Fruit fly (Drosophila melanogaster): ENCODE results near the gene CG14143.

CG14143 gene

DNA sequence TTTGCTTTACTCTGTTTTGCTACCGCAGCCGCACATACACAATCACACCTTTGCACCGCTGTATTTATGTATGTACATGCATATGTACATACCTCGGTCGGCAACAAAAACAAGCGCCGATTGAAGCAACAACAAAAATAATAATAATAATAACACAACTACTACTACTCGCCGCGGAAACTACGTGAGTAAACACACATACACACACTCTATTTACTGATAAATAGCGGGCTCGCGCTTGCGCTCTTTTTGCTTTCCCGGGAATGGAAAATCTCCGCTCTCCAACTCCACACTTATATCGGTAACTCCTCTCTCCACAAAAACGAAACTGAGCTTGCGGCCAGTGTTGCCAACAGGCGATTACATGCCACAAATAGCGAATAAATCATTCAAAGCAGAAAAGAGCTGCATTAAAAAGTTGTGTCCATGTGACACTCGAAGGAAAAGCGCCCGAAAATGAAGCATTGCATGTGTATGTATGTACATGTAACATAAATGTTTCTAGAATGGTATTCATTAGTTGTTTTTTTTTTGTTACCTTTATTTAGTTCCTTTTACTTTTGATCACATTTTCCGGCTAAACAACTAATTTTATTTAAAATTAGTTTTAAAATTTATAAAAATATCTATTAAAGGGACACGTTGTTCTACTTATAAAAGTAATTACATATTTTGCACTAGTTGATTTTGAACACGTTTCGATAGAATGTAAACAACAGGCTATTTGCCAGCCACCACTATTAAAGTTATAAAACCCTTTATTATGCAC, 16.0 kb upstream of the CG14143 start (continued):
- TF ChIP-seq H15 (GFP tag; IDR thresholded peaks at IDR 0.05) (0 out of 3 replicates have a peak, but pooled peaks have one; percentile 26), onecut (GFP tag; IDR thresholded peaks at IDR 0.05) (peak; percentile 84), row (GFP tag; IDR thresholded peaks at IDR 0.05) (peak; percentile 43), CG8924 (tag; optimal IDR thresholded peaks at IDR 0.05) (peak; percentile 86), CG2129 (GFP tag; IDR thresholded peaks at IDR 0.05; ENCODE audit: partially characterized antibody) (no peak), sob (GFP tag; IDR thresholded peaks at IDR 0.05) (peak; percentile 74), tll (GFP tag; optimal IDR thresholded peaks at IDR 0.05) (peak in 1 of 2 experiments; percentile 56), sima (GFP tag; optimal IDR thresholded peaks at IDR 0.05) (no peak), TFAM (GFP tag; optimal IDR thresholded peaks at IDR 0.05) (no peak), Camta (GFP tag; optimal IDR thresholded peaks at IDR 0.05) (peak; percentile 77), chinmo (GFP tag; IDR thresholded peaks at IDR 0.05; ENCODE audit: partially characterized antibody) (peak; percentile 98), emc (GFP tag; optimal IDR thresholded peaks at IDR 0.05) (no peak), CG2678 (tag; optimal IDR thresholded peaks at IDR 0.05) (peak; percentile 84), ftz-f1 (GFP tag; optimal IDR thresholded peaks at IDR 0.05) (peak; percentile 19), lmd (GFP tag; IDR thresholded peaks at IDR 0.05) (no peak; the same call in 1 of the 2 replicates), Hr3 (GFP tag; optimal IDR thresholded peaks at IDR 0.05) (peak; percentile 19), cg (GFP tag; optimal IDR thresholded peaks at IDR 0.05) (peak; percentile 99), Jarid2 (GFP tag; optimal IDR thresholded peaks at IDR 0.05) (no peak), CG10543 (GFP tag; optimal IDR thresholded peaks at IDR 0.05) (peak; percentile 98), p53 (GFP tag; optimal IDR thresholded peaks at IDR 0.05) (peak; percentile 64), Asciz (GFP tag; optimal IDR thresholded peaks at IDR 0.05) (peak; percentile 84), Hr51 (GFP tag; optimal IDR thresholded peaks at IDR 0.05) (peak; percentile 48 to 76), cwo (GFP tag; optimal IDR thresholded peaks at IDR 0.05) (peak; percentile 55), Rfx (GFP tag; IDR thresholded peaks at IDR 0.05) (peak; percentile 65; the same call in 1 of the 2 replicates), stwl (tag; optimal IDR thresholded peaks at IDR 0.05) (peak; percentile 47), CG17328 (GFP tag; IDR thresholded peaks at IDR 0.05) (peak; percentile 69), pho (GFP tag; optimal IDR thresholded peaks at IDR 0.05) (peak; percentile 69), her (GFP tag; optimal IDR thresholded peaks at IDR 0.05) (peak; percentile 1), BEAF-32 (GFP tag; optimal IDR thresholded peaks at IDR 0.05) (no peak), HmgZ (tag; optimal IDR thresholded peaks at IDR 0.05) (peak; percentile 94), CG18011 (GFP tag; optimal IDR thresholded peaks at IDR 0.05) (peak; percentile 23), hkb (optimal IDR thresholded peaks at IDR 0.05) (no peak), hkb (GFP tag; IDR thresholded peaks at IDR 0.05) (peak; percentile 85), knrl (GFP tag; IDR thresholded peaks at IDR 0.05; ENCODE audit: partially characterized antibody) (no peak), CG6791 (GFP tag; IDR thresholded peaks at IDR 0.05; ENCODE audit: partially characterized antibody) (no peak), D19A (tag; optimal IDR thresholded peaks at IDR 0.05) (peak; percentile 53), ind (GFP tag; optimal IDR thresholded peaks at IDR 0.05) (no peak), Chrac-16 (GFP tag; optimal IDR thresholded peaks at IDR 0.05) (no peak), zfh2 (GFP tag; optimal IDR thresholded peaks at IDR 0.05) (no peak), psq (GFP tag; optimal IDR thresholded peaks at IDR 0.05) (peak; percentile 67), YL-1 (GFP tag; optimal IDR thresholded peaks at IDR 0.05) (peak; percentile 91), Dek (tag; optimal IDR thresholded peaks at IDR 0.05) (peak; percentile 55), Ets65A (GFP tag) (no peak), ssp (GFP tag; IDR thresholded peaks at IDR 0.05) (no peak), CG9215 (GFP tag; IDR thresholded peaks at IDR 0.05) (peak; percentile 60), CG11504 (tag; optimal IDR thresholded peaks at IDR 0.05) (peak; percentile 30), CG17361 (GFP tag; IDR thresholded peaks at IDR 0.05) (peak; percentile 64; the same call in 1 of the 3 replicates), Sin3A (optimal IDR thresholded peaks at IDR 0.05) (no peak), CG3838 (GFP tag; optimal IDR thresholded peaks at IDR 0.05) (peak; percentile 73)

All from whole organism, embryonic.